Worm (Caenorhabditis elegans) whole organism, L4 larva: ENCODE measurements around the gene K11H3.5.

Experiments
- D1046.2 ChIP-seq: fragments of 200-800 bp; sonication (Bioruptor generic); IDR thresholded peaks from 2 replicates; pipeline ENCODE4 v1.3.6; 2022; ENCODE audit warnings: missing genetic modification characterization, missing compliant biosample characterization
- F10B5.3 ChIP-seq: sonication (generic microtip); optimal IDR thresholded peaks from 2 replicates; lab custom pipeline; 2016; ENCODE audit warnings: mild to moderate bottlenecking, missing genetic modification characterization, missing compliant biosample characterization
- R02D3.7 ChIP-seq: fragments of 150-350 bp; sonication (generic microtip); optimal IDR thresholded peaks from 3 replicates; lab custom pipeline; 2014; ENCODE audit warnings: missing biosample characterization, missing genetic modification characterization
- Y105C5A.15 ChIP-seq: fragments of 200-800 bp; sonication (Bioruptor generic); IDR thresholded peaks from 2 replicates; pipeline ENCODE4 v1.3.6; 2022; ENCODE audit warnings: missing genetic modification characterization, missing compliant biosample characterization
- Y48G9A.11 ChIP-seq: fragments of 200-800 bp; sonication (Bioruptor generic); IDR thresholded peaks from 2 replicates; pipeline ENCODE4 v1.3.6; 2022; ENCODE audit warnings: missing genetic modification reagents, missing genetic modification characterization, missing compliant biosample characterization
- aha-1 ChIP-seq: fragments of 150-350 bp; peaks from one replicate; lab custom pipeline; 2014; ENCODE audit warnings: missing biosample characterization, missing genetic modification characterization
- aly-2 ChIP-seq: sonication (generic microtip); optimal IDR thresholded peaks from 2 replicates; lab custom pipeline; 2018; ENCODE audit warnings: missing biosample characterization, missing genetic modification characterization
- arid-1 ChIP-seq: fragments of 200-800 bp; sonication (Bioruptor generic); conservative IDR thresholded peaks from 2 replicates; pipeline ENCODE4 v1.3.6; 2022; ENCODE audit warnings: missing genetic modification reagents, missing genetic modification characterization, missing compliant biosample characterization
- attf-4 ChIP-seq: sonication (generic microtip); optimal IDR thresholded peaks from 3 replicates; lab custom pipeline; 2017; ENCODE audit warnings: missing biosample characterization, missing genetic modification characterization
- ceh-20 ChIP-seq: fragments of 200-800 bp; sonication (Bioruptor generic); IDR thresholded peaks from 2 replicates; pipeline ENCODE4 v1.3.6; 2022; ENCODE audit warnings: missing genetic modification reagents, missing genetic modification characterization, missing compliant biosample characterization
- ceh-28 ChIP-seq: fragments of 150-350 bp; optimal IDR thresholded peaks from 2 replicates; lab custom pipeline; 2014; ENCODE audit warnings: missing biosample characterization, missing genetic modification reagents, missing genetic modification characterization
- ceh-32 ChIP-seq: sonication (generic microtip); optimal IDR thresholded peaks from 2 replicates; lab custom pipeline; 2016; ENCODE audit warnings: mild to moderate bottlenecking, missing genetic modification characterization, missing compliant biosample characterization; ENCODE audit not compliant: poor library complexity
- ceh-44 ChIP-seq: fragments of 200-800 bp; sonication (Bioruptor generic); IDR thresholded peaks from 2 replicates; pipeline ENCODE4 v1.3.6; 2022; ENCODE audit warnings: missing genetic modification reagents, missing genetic modification characterization, missing compliant biosample characterization
- ceh-82 ChIP-seq: sonication (generic microtip); optimal IDR thresholded peaks from 2 replicates; lab custom pipeline; 2017; ENCODE audit warnings: missing biosample characterization, missing genetic modification characterization
- daf-12 ChIP-seq: fragments of 150-350 bp; optimal IDR thresholded peaks from 2 replicates; lab custom pipeline; 2014; ENCODE audit warnings: missing biosample characterization, missing genetic modification reagents, missing genetic modification characterization
- daf-19 ChIP-seq: fragments of 200-800 bp; sonication (Bioruptor generic); conservative IDR thresholded peaks from 2 replicates; pipeline ENCODE4 v1.3.6; 2022; ENCODE audit warnings: missing genetic modification characterization, missing compliant biosample characterization
- dmd-6 ChIP-seq: fragments of 200-800 bp; sonication (Bioruptor generic); IDR thresholded peaks from 2 replicates; pipeline ENCODE4 v1.3.6; 2022; ENCODE audit warnings: missing genetic modification reagents, missing genetic modification characterization, missing compliant biosample characterization
- dmd-9 ChIP-seq: fragments of 200-800 bp; sonication (Bioruptor generic); IDR thresholded peaks from 2 replicates; pipeline ENCODE4 v1.3.6; 2022; ENCODE audit warnings: missing genetic modification reagents, missing genetic modification characterization, missing compliant biosample characterization
- dve-1 ChIP-seq: sonication (generic microtip); optimal IDR thresholded peaks from 2 replicates; lab custom pipeline; 2017; ENCODE audit warnings: antibody characterized with exemption, mild to moderate bottlenecking, missing genetic modification characterization, missing compliant biosample characterization; ENCODE audit not compliant: insufficient read depth
- egl-27 ChIP-seq: sonication (generic microtip); optimal IDR thresholded peaks from 3 replicates; lab custom pipeline; 2017; ENCODE audit warnings: missing biosample characterization, missing genetic modification reagents, missing genetic modification characterization
- gei-8 ChIP-seq: fragments of 200-800 bp; sonication (Bioruptor generic); optimal IDR thresholded peaks from 2 replicates; lab custom pipeline; 2018; ENCODE audit warnings: mild to moderate bottlenecking, missing genetic modification characterization, missing compliant biosample characterization
- hmg-1.1 ChIP-seq: fragments of 200-800 bp; sonication (Bioruptor generic); IDR thresholded peaks from 2 replicates; pipeline ENCODE4 v1.3.6; 2022; ENCODE audit warnings: missing genetic modification reagents, missing genetic modification characterization, missing compliant biosample characterization
- lim-7 ChIP-seq: fragments of 200-800 bp; sonication (Bioruptor generic); IDR thresholded peaks from 2 replicates; pipeline ENCODE4 v1.3.6; 2022; ENCODE audit warnings: missing genetic modification characterization, missing compliant biosample characterization
- lin-1 ChIP-seq: fragments of 200-800 bp; sonication (Bioruptor generic); IDR thresholded peaks from 2 replicates; pipeline ENCODE4 v1.3.6; 2022; ENCODE audit warnings: missing genetic modification reagents, missing genetic modification characterization, missing compliant biosample characterization
- lin-13 ChIP-seq: fragments of 150-350 bp; optimal IDR thresholded peaks from 2 replicates; lab custom pipeline; 2014; ENCODE audit warnings: missing biosample characterization, missing genetic modification reagents, missing genetic modification characterization
- lin-15B ChIP-seq: fragments of 150-350 bp; sonication (generic microtip); optimal IDR thresholded peaks from 3 replicates; lab custom pipeline; 2014; ENCODE audit warnings: missing biosample characterization, missing genetic modification characterization
- lir-3 ChIP-seq: sonication (generic microtip); optimal IDR thresholded peaks from 2 replicates; lab custom pipeline; 2016; ENCODE audit warnings: mild to moderate bottlenecking, missing genetic modification characterization, missing compliant biosample characterization
- mdl-1 ChIP-seq, 2 experiments: fragments of 150-350 bp in 1 of 2; sonication (generic microtip) in 1 of 2; optimal IDR thresholded peaks; 2 replicates each; lab custom pipeline; 2014 to 2017; ENCODE audit warnings: missing biosample characterization in 2 of 2, missing genetic modification characterization in 2 of 2
- mes-2 ChIP-seq: sonication (generic microtip); optimal IDR thresholded peaks from 2 replicates; lab custom pipeline; 2016; ENCODE audit warnings: missing genotype, mild to moderate bottlenecking, missing genetic modification characterization, missing compliant biosample characterization; ENCODE audit not compliant: poor library complexity, severe bottlenecking
- mxl-2 ChIP-seq: fragments of 200-800 bp; sonication (Bioruptor generic); conservative IDR thresholded peaks from 2 replicates; pipeline ENCODE4 v1.3.6; 2022; ENCODE audit warnings: missing genetic modification reagents, missing genetic modification characterization, missing compliant biosample characterization
- nhr-10 ChIP-seq: fragments of 150-350 bp; optimal IDR thresholded peaks from 2 replicates; lab custom pipeline; 2014; ENCODE audit warnings: missing biosample characterization, missing genetic modification characterization
- nhr-11 ChIP-seq: fragments of 150-350 bp; optimal IDR thresholded peaks from 2 replicates; lab custom pipeline; 2014; ENCODE audit warnings: missing biosample characterization, missing genetic modification characterization
- nhr-111 ChIP-seq: fragments of 200-800 bp; sonication (Bioruptor generic); optimal IDR thresholded peaks from 2 replicates; lab custom pipeline; 2018; ENCODE audit warnings: mild to moderate bottlenecking, missing genetic modification characterization, missing compliant biosample characterization
- nhr-237 ChIP-seq: sonication (generic microtip); optimal IDR thresholded peaks from 2 replicates; lab custom pipeline; 2017; ENCODE audit warnings: missing biosample characterization, missing genetic modification characterization
- nhr-25 ChIP-seq: sonication (generic microtip); optimal IDR thresholded peaks from 2 replicates; lab custom pipeline; 2017; ENCODE audit warnings: missing genetic modification characterization, mild to moderate bottlenecking, missing compliant biosample characterization, antibody characterized with exemption, moderate library complexity, borderline replicate concordance; ENCODE audit not compliant: insufficient read depth
- nhr-28 ChIP-seq: fragments of 150-350 bp; optimal IDR thresholded peaks from 2 replicates; lab custom pipeline; 2014; ENCODE audit warnings: missing biosample characterization, missing genetic modification characterization
- php-3 ChIP-seq: fragments of 200-800 bp; sonication (Bioruptor generic); IDR thresholded peaks from 2 replicates; pipeline ENCODE4 v1.3.6; 2022; ENCODE audit warnings: missing genetic modification reagents, missing genetic modification characterization, missing compliant biosample characterization
- pqm-1 ChIP-seq: sonication (generic microtip); optimal IDR thresholded peaks from 2 replicates; lab custom pipeline; 2017; ENCODE audit warnings: missing biosample characterization, missing genetic modification characterization
- sdz-12 ChIP-seq: fragments of 200-800 bp; sonication (Bioruptor generic); optimal IDR thresholded peaks from 2 replicates; lab custom pipeline; 2018; ENCODE audit warnings: mild to moderate bottlenecking, missing genetic modification characterization, missing compliant biosample characterization
- snpc-4 ChIP-seq: fragments of 150-350 bp; optimal IDR thresholded peaks from 2 replicates; lab custom pipeline; 2014; ENCODE audit warnings: missing biosample characterization, missing genetic modification characterization
- spr-3 ChIP-seq: fragments of 200-800 bp; sonication (Bioruptor generic); optimal IDR thresholded peaks from 2 replicates; lab custom pipeline; 2018; ENCODE audit warnings: mild to moderate bottlenecking, missing genetic modification characterization, missing compliant biosample characterization
- unc-130 ChIP-seq: sonication (generic microtip); optimal IDR thresholded peaks from 2 replicates; lab custom pipeline; 2016; ENCODE audit warnings: missing genetic modification reagents, missing genetic modification characterization, missing compliant biosample characterization
- unc-39 ChIP-seq: sonication (generic microtip); optimal IDR thresholded peaks from 2 replicates; lab custom pipeline; 2017; ENCODE audit warnings: missing biosample characterization, missing genetic modification characterization
- unc-62 ChIP-seq, 3 experiments: fragments of 150-350 bp in 1 of 3; sonication (generic microtip); optimal IDR thresholded peaks in 2 of 3; peaks in 1 of 3; 1 replicate in 1 of 3; 2 replicates in 2 of 3; lab custom pipeline; 2014 to 2017; ENCODE audit warnings: missing biosample characterization in 3 of 3, missing genetic modification characterization in 3 of 3, missing genetic modification reagents in 3 of 3, missing genotype in 1 of 3
- vab-7 ChIP-seq: fragments of 200-800 bp; sonication (Bioruptor generic); IDR thresholded peaks from 2 replicates; pipeline ENCODE4 v1.3.6; 2022; ENCODE audit warnings: missing genetic modification reagents, missing genetic modification characterization, missing compliant biosample characterization
- zag-1 ChIP-seq: fragments of 150-350 bp; optimal IDR thresholded peaks from 2 replicates; lab custom pipeline; 2014; ENCODE audit warnings: missing biosample characterization, missing genetic modification characterization
- zfp-3 ChIP-seq: fragments of 200-800 bp; sonication (Bioruptor generic); conservative IDR thresholded peaks from 2 replicates; pipeline ENCODE4 v1.3.6; 2022; ENCODE audit warnings: missing genetic modification reagents, missing genetic modification characterization, missing compliant biosample characterization
- zip-2 ChIP-seq: fragments of 150-350 bp; optimal IDR thresholded peaks from 2 replicates; lab custom pipeline; 2014; ENCODE audit warnings: missing biosample characterization, missing genetic modification characterization
- ztf-7 ChIP-seq: fragments of 150-350 bp; optimal IDR thresholded peaks from 2 replicates; lab custom pipeline; 2014; ENCODE audit warnings: missing biosample characterization, missing genetic modification characterization

Gene K11H3.5

DNA sequence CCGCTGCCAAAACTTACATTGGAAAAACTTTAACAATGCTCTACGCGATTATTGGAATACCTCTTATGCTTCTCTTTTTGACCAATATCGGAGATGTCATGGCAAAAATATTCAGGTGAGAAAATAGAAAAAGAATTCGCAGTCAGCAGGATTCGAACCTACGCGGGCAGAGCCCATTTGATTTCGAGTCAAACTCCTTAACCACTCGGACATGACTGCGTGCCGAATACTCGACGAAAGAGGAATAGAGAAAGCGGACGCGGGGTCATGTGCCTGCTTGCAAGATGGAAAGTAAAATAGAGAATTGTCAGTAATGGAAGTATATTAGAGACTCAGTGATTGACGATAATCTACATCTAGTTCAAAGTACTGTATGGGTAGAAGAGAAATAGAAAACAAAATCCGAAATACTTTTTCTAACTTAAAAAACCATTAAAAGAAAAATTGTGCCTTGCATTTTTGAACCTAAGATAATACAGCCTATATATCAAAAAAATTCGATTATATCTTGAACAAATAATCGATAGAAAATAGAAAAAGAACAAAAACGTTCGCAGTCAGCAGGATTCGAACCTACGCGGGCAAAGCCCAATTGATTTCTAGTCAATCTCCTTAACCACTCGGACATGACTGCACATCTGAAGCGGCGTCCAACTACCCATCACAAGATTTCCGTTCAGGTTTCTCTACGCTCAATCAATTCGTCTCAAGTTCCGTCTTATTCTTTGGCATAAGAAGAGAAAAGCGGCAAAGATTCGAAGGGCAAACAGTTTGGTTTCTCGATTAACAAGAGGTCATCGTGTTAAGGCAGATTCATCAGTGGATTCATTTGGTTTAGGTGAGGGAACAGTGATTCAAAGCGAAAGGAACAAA is 18.1 kb downstream of the K11H3.5 start (continued):
- no peak for TF ChIP-seq R02D3.7
- peak; percentile 82 for TF ChIP-seq ceh-44
- TF ChIP-seq lin-1 (GFP tag; lab: Robert Waterston, UW) = peak; percentile 67
- TF ChIP-seq unc-130 = peak; percentile 36
- peak; percentile 75; the same call in 1 of the 2 replicates for TF ChIP-seq mxl-2 (GFP tag; lab: Robert Waterston, UW)
- TF ChIP-seq ceh-28 (tag; lab: Kevin White, UChicago) = no peak
- no peak for TF ChIP-seq pqm-1
- peak; percentile 5 for TF ChIP-seq zip-2
- TF ChIP-seq aha-1 (tag; lab: Kevin White, UChicago) = peak; percentile 75
- no peak for TF ChIP-seq attf-4 (tag; lab: Kevin White, UChicago)
- TF ChIP-seq nhr-28 = no peak
- peak; percentile 85 for TF ChIP-seq hmg-1.1 (GFP tag; lab: Robert Waterston, UW)
- no peak for TF ChIP-seq daf-12 (tag; lab: Kevin White, UChicago)
- no peak for TF ChIP-seq F10B5.3 (tag; lab: Kevin White, UChicago)
- no peak for TF ChIP-seq ceh-82 (tag; lab: Kevin White, UChicago)
- TF ChIP-seq spr-3 (GFP tag; lab: Kevin White, UChicago) = peak; percentile 8
- peak; percentile 87 for TF ChIP-seq mes-2 (tag; lab: Kevin White, UChicago)
- TF ChIP-seq ceh-32 (tag; lab: Kevin White, UChicago) = no peak
- no peak for TF ChIP-seq zag-1
- TF ChIP-seq Y105C5A.15 (GFP tag; lab: Robert Waterston, UW) = peak; percentile 92
- TF ChIP-seq ztf-7 (tag; lab: Kevin White, UChicago) = no peak
- TF ChIP-seq sdz-12 (GFP tag; lab: Kevin White, UChicago) = peak; percentile 39
- peak; percentile 71 for TF ChIP-seq dmd-6 (GFP tag; lab: Robert Waterston, UW)
- TF ChIP-seq aly-2 (tag; lab: Kevin White, UChicago) = no peak
- no peak for TF ChIP-seq nhr-237 (tag; lab: Kevin White, UChicago)
- TF ChIP-seq mdl-1 (tag; optimal IDR thresholded peaks at IDR 0.05; lab: Kevin White, UChicago) = no peak
- TF ChIP-seq daf-19 = 0 out of 2 replicates have a peak, but pooled peaks have one; percentile 35
- no peak for TF ChIP-seq nhr-10 (tag; lab: Kevin White, UChicago)
- TF ChIP-seq unc-39 (tag; lab: Kevin White, UChicago) = no peak
- no peak for TF ChIP-seq lin-15B (tag; lab: Kevin White, UChicago)
- peak; percentile 60 for TF ChIP-seq lin-13 (GFP tag; lab: Kevin White, UChicago)
- peak; percentile 86 for TF ChIP-seq dmd-9 (GFP tag; lab: Robert Waterston, UW)
- peak; percentile 81 for TF ChIP-seq ceh-20 (GFP tag; lab: Robert Waterston, UW)
- TF ChIP-seq zfp-3 (GFP tag; lab: Robert Waterston, UW) = peak; percentile 71
- peak; percentile 17 for TF ChIP-seq dve-1
- TF ChIP-seq arid-1 (GFP tag; lab: Robert Waterston, UW) = peak; percentile 83
- TF ChIP-seq snpc-4 = no peak
- TF ChIP-seq vab-7 = peak; percentile 88
- TF ChIP-seq Y48G9A.11 (GFP tag; lab: Robert Waterston, UW) = peak; percentile 65; the same call in 1 of the 2 replicates
- TF ChIP-seq nhr-111 (GFP tag; lab: Kevin White, UChicago) = peak; percentile 48
- TF ChIP-seq lim-7 = peak; percentile 96
- no peak for TF ChIP-seq lir-3 (tag; lab: Kevin White, UChicago)
- TF ChIP-seq php-3 (GFP tag; lab: Robert Waterston, UW) = peak; percentile 73
- TF ChIP-seq unc-62 (GFP tag; optimal IDR thresholded peaks at IDR 0.05 in 1 of 2; lab: Kevin White, UChicago) = peak in 1 of 2 experiments; percentile 96
- TF ChIP-seq unc-62 (tag; optimal IDR thresholded peaks at IDR 0.05; lab: Kevin White, UChicago) = no peak
- no peak for TF ChIP-seq D1046.2 (GFP tag; lab: Robert Waterston, UW)
- TF ChIP-seq nhr-11 (tag; lab: Kevin White, UChicago) = peak; percentile 5
- TF ChIP-seq gei-8 = peak; percentile 78
- no peak for TF ChIP-seq nhr-25 (tag; lab: Kevin White, UChicago)
- no peak for TF ChIP-seq egl-27 (tag; lab: Kevin White, UChicago)
